Worm (Caenorhabditis elegans) whole organism, L4/young adult: ENCODE results near the gene nhr-114.
"Not testable (repeated sequence)": the region's sequence is repeated elsewhere in the genome, so short reads cannot be mapped to it uniquely, and the experiment has no call there.

Experiments used
- W03F9.2 ChIP-seq: fragments of 150-350 bp; optimal IDR thresholded peaks from 2 replicates; lab custom pipeline; 2014; ENCODE audit warnings: missing biosample characterization, missing genetic modification characterization
- him-1 ChIP-seq: sonication (generic microtip); optimal IDR thresholded peaks from 2 replicates; lab custom pipeline; 2016; ENCODE audit warnings: missing genotype, missing genetic modification reagents, missing genetic modification characterization, missing compliant biosample characterization

- not testable (repeated sequence) for TF ChIP-seq him-1, W03F9.2 (tag; lab: Kevin White, UChicago)
Measured at ce11 chrV:4215856-4216255, 28.9 kb downstream of the nhr-114 start, which contains the start of gene H43I07.4.
